Worm (Caenorhabditis elegans): Measurements from ENCODE around the gene C35B1.3.

C35B1.3 gene

ce11 chrIV:4049398-4049998 is 31.5 kb upstream of the C35B1.3 start, which contains the start of gene pcn-1 (continued):
- TF ChIP-seq unc-130 (tag; optimal IDR thresholded peaks at IDR 0.05) (peak; percentile 82), zag-1 (tag; optimal IDR thresholded peaks at IDR 0.05) (peak; percentile 12), sox-4 (tag; optimal IDR thresholded peaks at IDR 0.05) (peak; percentile 97), dpl-1 (GFP tag; optimal IDR thresholded peaks at IDR 0.05) (peak; percentile 99), vab-15 (tag; optimal IDR thresholded peaks at IDR 0.05) (peak; percentile 48), fkh-10 (GFP tag; optimal IDR thresholded peaks at IDR 0.05) (peak; percentile 87), nhr-85 (tag) (peak; percentile 99), blmp-1 (tag; optimal IDR thresholded peaks at IDR 0.05) (peak; percentile 77), pag-3 (tag; optimal IDR thresholded peaks at IDR 0.05; ENCODE audit: borderline replicate concordance, insufficient read depth) (no peak)

- TF ChIP-seq zip-4 (GFP tag; optimal IDR thresholded peaks at IDR 0.05) (no peak), blmp-1 (tag; optimal IDR thresholded peaks at IDR 0.05) (no peak), mdl-1 (tag; optimal IDR thresholded peaks at IDR 0.05) (no peak), nhr-90 (tag; optimal IDR thresholded peaks at IDR 0.05; ENCODE audit: poor library complexity) (no peak), F16B12.6 (tag; optimal IDR thresholded peaks at IDR 0.05) (no peak), unc-86 (tag; optimal IDR thresholded peaks at IDR 0.05) (no peak), nhr-77 (tag; optimal IDR thresholded peaks at IDR 0.05) (no peak), swsn-7 (tag; optimal IDR thresholded peaks at IDR 0.05) (no peak), tlp-1 (tag; optimal IDR thresholded peaks at IDR 0.05) (no peak), aly-2 (tag; optimal IDR thresholded peaks at IDR 0.05) (no peak), lin-13 (GFP tag; optimal IDR thresholded peaks at IDR 0.05) (no peak), irx-1 (tag; optimal IDR thresholded peaks at IDR 0.05) (no peak), mab-9 (GFP tag; IDR thresholded peaks at IDR 0.05) (no peak)
Observed at ce11 chrIV:4051539-4051938, 29.4 kb upstream of the C35B1.3 start, which contains the start of gene wrt-5. Gene wrt-5 (minus strand): TSS chrIV:4051639.

- TF ChIP-seq fkh-8 (tag; optimal IDR thresholded peaks at IDR 0.05): peak; percentile 2
- TF ChIP-seq dpl-1 (GFP tag; optimal IDR thresholded peaks at IDR 0.05): peak in 1 of 3 experiments; percentile 17
- no peak for TF ChIP-seq lin-35 (GFP tag; optimal IDR thresholded peaks at IDR 0.05)
- TF ChIP-seq nhr-90 (tag; optimal IDR thresholded peaks at IDR 0.05; ENCODE audit: poor library complexity): no peak
- peak; percentile 57 for TF ChIP-seq lin-14 (GFP tag; optimal IDR thresholded peaks at IDR 0.05)
- no peak for TF ChIP-seq efl-1 (optimal IDR thresholded peaks at IDR 0.05)
- peak in 1 of 2 experiments; percentile 45 for TF ChIP-seq efl-1 (GFP tag; optimal IDR thresholded peaks at IDR 0.05 in 1 of 2)
- peak; percentile 4 for TF ChIP-seq snu-23 (GFP tag; optimal IDR thresholded peaks at IDR 0.05)
- no peak for TF ChIP-seq dsc-1 (tag; optimal IDR thresholded peaks at IDR 0.05)
- no peak for TF ChIP-seq fkh-4 (tag; optimal IDR thresholded peaks at IDR 0.05; ENCODE audit: borderline replicate concordance)
Observed at ce11 chrIV:4052274-4052673, 28.7 kb upstream of the C35B1.3 start.

- TF ChIP-seq egl-27 (tag; optimal IDR thresholded peaks at IDR 0.05) (no peak), elt-2 (tag; optimal IDR thresholded peaks at IDR 0.05) (peak; percentile 34)
Observed at ce11 chrIV:4053405-4053804, 27.5 kb upstream of the C35B1.3 start.

- TF ChIP-seq nhr-20 (tag; optimal IDR thresholded peaks at IDR 0.05): no peak
- TF ChIP-seq mdl-1 (tag; optimal IDR thresholded peaks at IDR 0.05): no peak
- TF ChIP-seq mep-1 (tag; optimal IDR thresholded peaks at IDR 0.05): no peak
- no peak for TF ChIP-seq C16A3.4 (tag; optimal IDR thresholded peaks at IDR 0.05)
- no peak for TF ChIP-seq nhr-84 (tag; optimal IDR thresholded peaks at IDR 0.05)
- no peak for TF ChIP-seq nhr-85 (tag)
- TF ChIP-seq elt-3 (tag; optimal IDR thresholded peaks at IDR 0.05): no peak
- TF ChIP-seq egl-27 (tag; optimal IDR thresholded peaks at IDR 0.05): no peak
- no peak for TF ChIP-seq C04F5.9 (tag; optimal IDR thresholded peaks at IDR 0.05)
- no peak for TF ChIP-seq nhr-47 (tag; optimal IDR thresholded peaks at IDR 0.05)
- TF ChIP-seq fkh-8 (tag; optimal IDR thresholded peaks at IDR 0.05): no peak
- no peak for TF ChIP-seq mab-9 (GFP tag; IDR thresholded peaks at IDR 0.05)
- TF ChIP-seq fos-1 (tag; optimal IDR thresholded peaks at IDR 0.05): no peak
- TF ChIP-seq ets-5 (GFP tag; IDR thresholded peaks at IDR 0.05): no peak
- no peak for TF ChIP-seq sup-37 (GFP tag; optimal IDR thresholded peaks at IDR 0.05)
- no peak for TF ChIP-seq lin-39 (tag; optimal IDR thresholded peaks at IDR 0.05)
- no peak for TF ChIP-seq ceh-88 (GFP tag; IDR thresholded peaks at IDR 0.05)
Observed at ce11 chrIV:4055297-4055696, 25.7 kb upstream of the C35B1.3 start.
